Fruit fly (Drosophila melanogaster): ENCODE results near the gene CG13847.

Gene CG13847

DNA sequence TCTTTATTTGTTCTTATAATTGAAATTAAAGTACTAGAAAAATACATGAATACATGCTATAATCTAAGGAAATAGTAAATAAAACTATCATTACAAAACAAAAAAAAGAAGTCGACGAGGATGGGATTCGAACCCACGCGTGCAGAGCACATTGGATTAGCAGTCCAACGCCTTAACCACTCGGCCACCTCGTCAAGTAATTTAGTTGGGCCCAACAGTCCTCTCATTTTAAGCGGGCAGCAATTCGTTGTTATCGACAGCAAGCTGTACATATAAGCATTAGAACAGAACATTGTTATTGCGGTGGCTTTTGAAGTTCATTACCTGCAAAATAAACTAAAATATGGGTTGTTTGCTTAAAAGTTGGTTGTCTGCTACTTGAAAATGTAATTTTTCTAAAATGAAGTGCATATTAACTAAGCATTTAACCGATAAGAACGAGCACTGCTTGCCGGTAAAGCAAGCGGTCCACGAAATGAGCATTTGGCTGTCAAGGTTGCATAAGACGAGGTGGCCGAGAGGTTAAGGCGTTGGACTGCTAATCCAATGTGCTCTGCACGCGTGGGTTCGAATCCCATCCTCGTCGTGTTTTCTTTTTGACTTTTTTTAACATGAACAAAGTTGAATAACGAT, 38.8 kb downstream of the CG13847 start (continued):
- TF ChIP-seq CG10431 (GFP tag; optimal IDR thresholded peaks at IDR 0.05), result peak; percentile 53
- peak; percentile 81 for TF ChIP-seq CG8478 (optimal IDR thresholded peaks at IDR 0.05)
- peak; percentile 74 for TF ChIP-seq ato (GFP tag; IDR thresholded peaks at IDR 0.05; ENCODE audit: partially characterized antibody)
- no peak for TF ChIP-seq TFAM (GFP tag; optimal IDR thresholded peaks at IDR 0.05)
- TF ChIP-seq Pdp1 (GFP tag; optimal IDR thresholded peaks at IDR 0.05), result peak in 1 of 2 experiments; percentile 99
- TF ChIP-seq Atf6 (GFP tag; IDR thresholded peaks at IDR 0.05), result 0 out of 2 replicates have a peak, but pooled peaks have one; percentile 27
- peak; percentile 96 for TF ChIP-seq CG42726 (GFP tag; IDR thresholded peaks at IDR 0.05; ENCODE audit: partially characterized antibody)
- peak; percentile 83 for TF ChIP-seq HLH4C (GFP tag; IDR thresholded peaks at IDR 0.05; ENCODE audit: partially characterized antibody)
- peak; percentile 94 for TF ChIP-seq CG6791 (GFP tag; IDR thresholded peaks at IDR 0.05; ENCODE audit: partially characterized antibody)
- TF ChIP-seq sna (GFP tag; IDR thresholded peaks at IDR 0.05; ENCODE audit: partially characterized antibody), result peak; percentile 62; the same call in 1 of the 2 replicates
- TF ChIP-seq maf-S (GFP tag; optimal IDR thresholded peaks at IDR 0.05), result no peak
- no peak for TF ChIP-seq CG33213 (GFP tag; optimal IDR thresholded peaks at IDR 0.05)
- no peak for TF ChIP-seq sob (GFP tag; IDR thresholded peaks at IDR 0.05)
- TF ChIP-seq CG14710 (tag; optimal IDR thresholded peaks at IDR 0.05), result peak; percentile 5
- TF ChIP-seq oc (tag; optimal IDR thresholded peaks at IDR 0.05), result no peak
- TF ChIP-seq Kr (GFP tag; optimal IDR thresholded peaks at IDR 0.05), result no peak
- no peak for TF ChIP-seq CG1647 (GFP tag; optimal IDR thresholded peaks at IDR 0.05)
- TF ChIP-seq Dfd (GFP tag; optimal IDR thresholded peaks at IDR 0.05), result peak in 1 of 2 experiments; percentile 93
- peak; percentile 21 for TF ChIP-seq CG10147 (GFP tag; optimal IDR thresholded peaks at IDR 0.05)
- TF ChIP-seq Gug (GFP tag; IDR thresholded peaks at IDR 0.05), result no peak
- peak; percentile 88 for TF ChIP-seq CG7963 (GFP tag; IDR thresholded peaks at IDR 0.05; ENCODE audit: partially characterized antibody)
- TF ChIP-seq E2f2 (GFP tag; IDR thresholded peaks at IDR 0.05), result no peak
- no peak for TF ChIP-seq CG3726 (GFP tag; IDR thresholded peaks at IDR 0.05)
- TF ChIP-seq Bdp1 (GFP tag; optimal IDR thresholded peaks at IDR 0.05), result peak; percentile 100

DNA sequence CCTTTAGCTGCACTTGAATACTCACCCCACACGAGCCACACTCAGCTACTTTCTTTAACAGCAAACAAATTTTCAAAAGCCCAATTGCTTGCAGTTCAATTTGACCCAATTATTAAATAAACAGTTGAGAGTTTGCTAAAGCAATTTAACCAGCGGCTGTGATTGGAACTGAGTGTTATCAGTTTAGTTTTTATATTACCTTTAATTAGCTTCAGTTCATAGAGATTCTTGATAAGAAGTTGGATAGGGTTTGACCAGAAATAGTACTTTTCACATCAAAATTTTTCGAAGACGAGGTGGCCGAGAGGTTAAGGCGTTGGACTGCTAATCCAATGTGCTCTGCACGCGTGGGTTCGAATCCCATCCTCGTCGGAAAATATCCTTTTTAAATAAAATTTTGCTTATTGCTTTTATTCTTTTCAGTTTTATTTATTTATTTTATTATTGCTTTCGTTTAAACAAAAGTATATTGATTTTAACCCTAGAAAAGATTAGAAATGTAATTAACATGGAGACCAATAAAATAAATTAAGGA, 39.6 kb downstream of the CG13847 start:
- TF ChIP-seq CG14860 (GFP tag; IDR thresholded peaks at IDR 0.05; ENCODE audit: partially characterized antibody), result 0 out of 3 replicates have a peak, but pooled peaks have one; percentile 35
- TF ChIP-seq inv (GFP tag; IDR thresholded peaks at IDR 0.05; ENCODE audit: partially characterized antibody), result no peak
- no peak for TF ChIP-seq NfI (GFP tag; optimal IDR thresholded peaks at IDR 0.05)
- TF ChIP-seq ERR (GFP tag; optimal IDR thresholded peaks at IDR 0.05), result no peak
- TF ChIP-seq CG32532 (GFP tag; IDR thresholded peaks at IDR 0.05), result no peak
- TF ChIP-seq hth (optimal IDR thresholded peaks at IDR 0.05), result no peak
- no peak for TF ChIP-seq CG8089 (GFP tag; optimal IDR thresholded peaks at IDR 0.05)
- TF ChIP-seq Meics (GFP tag; optimal IDR thresholded peaks at IDR 0.05), result no peak
- no peak for TF ChIP-seq sisA (GFP tag; IDR thresholded peaks at IDR 0.05)
- no peak for TF ChIP-seq corto (GFP tag; optimal IDR thresholded peaks at IDR 0.05)
- TF ChIP-seq HLH54F (GFP tag; optimal IDR thresholded peaks at IDR 0.05), result no peak
- no peak for TF ChIP-seq vvl (GFP tag; IDR thresholded peaks at IDR 0.05)
- no peak for TF ChIP-seq CG8765 (GFP tag; IDR thresholded peaks at IDR 0.05)
- no peak for TF ChIP-seq CG3838 (GFP tag; optimal IDR thresholded peaks at IDR 0.05)
- TF ChIP-seq pan (optimal IDR thresholded peaks at IDR 0.05), result no peak
- TF ChIP-seq pan (GFP tag; optimal IDR thresholded peaks at IDR 0.05 in 1 of 2, IDR thresholded peaks at IDR 0.05 in 1 of 2), result no peak
- TF ChIP-seq Atf-2 (GFP tag; optimal IDR thresholded peaks at IDR 0.05), result no peak
- no peak for TF ChIP-seq B-H2 (GFP tag; optimal IDR thresholded peaks at IDR 0.05)
- TF ChIP-seq Bdp1 (GFP tag; optimal IDR thresholded peaks at IDR 0.05), result peak; percentile 94
- no peak for TF ChIP-seq CG5180 (GFP tag; optimal IDR thresholded peaks at IDR 0.05)
- no peak for TF ChIP-seq Blimp-1 (GFP tag; optimal IDR thresholded peaks at IDR 0.05)
- TF ChIP-seq ATbp (GFP tag; optimal IDR thresholded peaks at IDR 0.05), result no peak
- no peak for TF ChIP-seq Optix (GFP tag; IDR thresholded peaks at IDR 0.05)
- no peak for TF ChIP-seq insv (GFP tag; optimal IDR thresholded peaks at IDR 0.05)
- no peak for TF ChIP-seq prd (optimal IDR thresholded peaks at IDR 0.05)
- no peak for TF ChIP-seq prd (GFP tag; IDR thresholded peaks at IDR 0.05)
- no peak for TF ChIP-seq C15 (GFP tag; IDR thresholded peaks at IDR 0.05)

All from whole organism, embryonic.